Worm (Caenorhabditis elegans): ENCODE results near the gene F08A7.1.

DNA sequence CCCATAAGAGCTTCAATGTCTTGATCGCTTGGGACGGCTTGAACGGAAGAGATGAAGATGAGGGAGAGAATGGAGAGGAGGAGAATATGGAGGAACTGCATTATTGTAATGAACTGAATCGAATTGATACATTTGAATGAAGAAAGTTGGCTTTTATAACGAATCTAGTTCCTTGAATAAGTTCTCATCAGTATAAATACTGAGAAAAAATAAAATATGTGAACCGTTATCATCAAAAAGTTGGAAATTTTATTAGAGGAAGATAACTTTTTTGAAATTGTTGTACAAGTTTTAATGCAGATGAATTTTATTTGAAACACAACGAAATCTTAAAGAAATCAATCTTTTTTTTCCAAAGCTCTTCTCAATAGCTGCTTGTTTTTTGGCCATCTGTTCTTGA is 33.4 kb upstream of the F08A7.1 start, which contains the start of gene T02D1.7:
- TF ChIP-seq nhr-11 (tag; optimal IDR thresholded peaks at IDR 0.05), result no peak
- no peak for TF ChIP-seq dmd-4 (tag; optimal IDR thresholded peaks at IDR 0.05; ENCODE audit: borderline replicate concordance)
- TF ChIP-seq ama-1 (optimal IDR thresholded peaks at IDR 0.05), result no peak
- TF ChIP-seq npax-4 (tag; optimal IDR thresholded peaks at IDR 0.05), result no peak
- no peak for TF ChIP-seq hlh-13 (GFP tag; optimal IDR thresholded peaks at IDR 0.05)
- TF ChIP-seq zip-5 (tag; optimal IDR thresholded peaks at IDR 0.05), result no peak
- TF ChIP-seq unc-86 (tag; optimal IDR thresholded peaks at IDR 0.05), result no peak

Measured in whole organism, late embryonic.